Fruit fly (Drosophila melanogaster) whole organism, embryonic: ENCODE results near the gene Ubc4.
A peak's percentile ranks its signal among the peaks of the same experiment; 100 is the strongest.

Experiments
- BEAF-32 ChIP-seq: fragments of 200-800 bp; sonication (Bioruptor generic); optimal IDR thresholded peaks from 3 replicates; lab custom pipeline; 2017; ENCODE audit warnings: missing biosample characterization, missing genetic modification characterization, mild to moderate bottlenecking, moderate library complexity, missing genetic modification reagents
- CG12769 ChIP-seq: fragments of 200-800 bp; sonication (Bioruptor generic); optimal IDR thresholded peaks from 2 replicates; lab custom pipeline; 2019; ENCODE audit warnings: missing biosample characterization, mild to moderate bottlenecking, missing genetic modification characterization, moderate library complexity
- CG15514 ChIP-seq: fragments of 200-800 bp; sonication (Bioruptor generic); optimal IDR thresholded peaks from 3 replicates; lab custom pipeline; 2017; ENCODE audit warnings: missing biosample characterization, missing genetic modification characterization, mild to moderate bottlenecking, moderate library complexity, missing genetic modification reagents
- CG17568 ChIP-seq: fragments of 200-800 bp; sonication (Bioruptor generic); optimal IDR thresholded peaks from 2 replicates; lab custom pipeline; 2018; ENCODE audit warnings: missing biosample characterization, mild to moderate bottlenecking, missing genetic modification characterization, moderate library complexity
- CG2199 ChIP-seq: fragments of 200-800 bp; sonication (Bioruptor generic); IDR thresholded peaks from 3 replicates; pipeline ENCODE4 v1.3.6; 2022; ENCODE audit warnings: missing biosample characterization, missing genetic modification characterization
- CG2678 ChIP-seq: fragments of 200-800 bp; sonication (Bioruptor generic); optimal IDR thresholded peaks from 3 replicates; lab custom pipeline; 2019; ENCODE audit warnings: missing biosample characterization, mild to moderate bottlenecking, missing genetic modification characterization, moderate library complexity
- CG34224 ChIP-seq: fragments of 200-800 bp; sonication (Bioruptor generic); IDR thresholded peaks from 3 replicates; pipeline ENCODE4 v1.3.6; 2022; ENCODE audit warnings: missing biosample characterization, missing genetic modification characterization; ENCODE audit not compliant: partially characterized antibody
- CG3995 ChIP-seq: fragments of 200-800 bp; sonication (Bioruptor generic); optimal IDR thresholded peaks from 3 replicates; lab custom pipeline; 2016; ENCODE audit warnings: missing biosample characterization, missing genetic modification characterization
- CG4854 ChIP-seq: fragments of 200-800 bp; sonication (Bioruptor generic); optimal IDR thresholded peaks from 2 replicates; lab custom pipeline; 2016; ENCODE audit warnings: missing biosample characterization, missing genetic modification characterization, inconsistent platforms
- CG5180 ChIP-seq: fragments of 200-800 bp; sonication (Bioruptor generic); optimal IDR thresholded peaks from 3 replicates; lab custom pipeline; 2017; ENCODE audit warnings: missing biosample characterization, missing genetic modification characterization, mild to moderate bottlenecking, moderate library complexity, missing genetic modification reagents
- CG7357 ChIP-seq: fragments of 200-800 bp; sonication (Bioruptor generic); IDR thresholded peaks from 3 replicates; pipeline ENCODE4 v1.3.6; 2022; ENCODE audit warnings: missing biosample characterization, missing genetic modification characterization
- CG9932 ChIP-seq: fragments of 200-800 bp; sonication (Bioruptor generic); IDR thresholded peaks from 2 replicates; pipeline ENCODE4 v1.3.6; 2022; ENCODE audit warnings: missing biosample characterization, missing genetic modification characterization
- CkIIα-i1 ChIP-seq: fragments of 200-800 bp; sonication (Bioruptor generic); IDR thresholded peaks from 2 replicates; pipeline ENCODE4 v1.3.6; 2022; ENCODE audit warnings: missing biosample characterization, missing genetic modification characterization
- D ChIP-seq, 2 experiments: fragments of 200-800 bp in 1 of 2; fragments of >200 bp in 1 of 2; sonication (Bioruptor generic) in 1 of 2; optimal IDR thresholded peaks; 2 replicates in 1 of 2; 3 replicates in 1 of 2; lab custom pipeline; 2017; ENCODE audit warnings: mild to moderate bottlenecking in 1 of 2, missing biosample characterization in 1 of 2, missing genetic modification characterization in 1 of 2, missing genetic modification reagents in 1 of 2
- D19A ChIP-seq: fragments of 200-800 bp; optimal IDR thresholded peaks from 3 replicates; lab custom pipeline; 2019; ENCODE audit warnings: missing biosample characterization, mild to moderate bottlenecking, missing genetic modification characterization, moderate library complexity
- Drgx ChIP-seq: fragments of 200-800 bp; sonication (Bioruptor generic); IDR thresholded peaks from 2 replicates; pipeline ENCODE4 v1.3.6; 2022; ENCODE audit warnings: missing biosample characterization, missing genetic modification characterization
- Hand ChIP-seq: fragments of 200-800 bp; sonication (Bioruptor generic); optimal IDR thresholded peaks from 2 replicates; lab custom pipeline; 2017; ENCODE audit warnings: mild to moderate bottlenecking, missing biosample characterization, missing genetic modification reagents, missing genetic modification characterization
- Kr ChIP-seq: fragments of 200-800 bp; sonication (Bioruptor generic); optimal IDR thresholded peaks from 2 replicates; lab custom pipeline; 2017; ENCODE audit warnings: missing biosample characterization, mild to moderate bottlenecking, missing genetic modification characterization
- MESR4 ChIP-seq: fragments of 200-800 bp; sonication (Bioruptor generic); optimal IDR thresholded peaks from 2 replicates; lab custom pipeline; 2018; ENCODE audit warnings: missing biosample characterization, mild to moderate bottlenecking, missing genetic modification characterization, moderate library complexity
- MTF-1 ChIP-seq: fragments of 200-800 bp; sonication (Bioruptor generic); optimal IDR thresholded peaks from 2 replicates; lab custom pipeline; 2018; ENCODE audit warnings: missing biosample characterization, mild to moderate bottlenecking, missing genetic modification characterization, borderline replicate concordance
- Nf-YA ChIP-seq: fragments of 200-800 bp; sonication (Bioruptor generic); IDR thresholded peaks from 2 replicates; pipeline ENCODE4 v1.3.6; 2022; ENCODE audit warnings: missing biosample characterization, missing genetic modification characterization
- Sry-β ChIP-seq: fragments of 200-800 bp; sonication (Bioruptor generic); optimal IDR thresholded peaks from 2 replicates; lab custom pipeline; 2018; ENCODE audit warnings: missing biosample characterization, mild to moderate bottlenecking, missing genetic modification characterization, moderate library complexity
- Usf ChIP-seq: fragments of 200-800 bp; sonication (Bioruptor generic); optimal IDR thresholded peaks from 2 replicates; lab custom pipeline; 2017; ENCODE audit warnings: missing genotype, missing biosample characterization, missing genetic modification characterization
- Xrp1 ChIP-seq: fragments of 200-800 bp; sonication (Bioruptor generic); IDR thresholded peaks from 2 replicates; pipeline ENCODE4 v1.3.6; 2022; ENCODE audit warnings: missing biosample characterization, missing genetic modification characterization
- amos ChIP-seq: fragments of 200-800 bp; sonication (Bioruptor generic); IDR thresholded peaks from 2 replicates; pipeline ENCODE4 v1.3.6; 2022; ENCODE audit warnings: missing biosample characterization, missing genetic modification characterization; ENCODE audit not compliant: partially characterized antibody
- aop ChIP-seq: fragments of 200-800 bp; sonication (Bioruptor generic); IDR thresholded peaks from 2 replicates; pipeline ENCODE4 v1.3.6; 2022; ENCODE audit warnings: missing biosample characterization, missing genetic modification characterization
- ash1 ChIP-seq: fragments of 200-800 bp; sonication (Bioruptor generic); optimal IDR thresholded peaks from 2 replicates; lab custom pipeline; 2018; ENCODE audit warnings: missing biosample characterization, mild to moderate bottlenecking, missing genetic modification characterization
- bbx ChIP-seq: fragments of 200-800 bp; sonication (Bioruptor generic); IDR thresholded peaks from 2 replicates; pipeline ENCODE4 v1.3.6; 2022; ENCODE audit warnings: missing biosample characterization, missing genetic modification characterization; ENCODE audit not compliant: partially characterized antibody
- bigmax ChIP-seq: fragments of 200-800 bp; sonication (Bioruptor generic); optimal IDR thresholded peaks from 2 replicates; lab custom pipeline; 2018; ENCODE audit warnings: missing biosample characterization, mild to moderate bottlenecking, missing genetic modification characterization
- corto ChIP-seq: fragments of 200-800 bp; sonication (Bioruptor generic); optimal IDR thresholded peaks from 2 replicates; lab custom pipeline; 2016; ENCODE audit warnings: missing biosample characterization, mild to moderate bottlenecking, missing genetic modification characterization, moderate library complexity
- croc ChIP-seq: fragments of 200-800 bp; sonication (Bioruptor generic); conservative IDR thresholded peaks from 3 replicates; pipeline ENCODE4 v1.3.6; 2022; ENCODE audit warnings: missing biosample characterization, missing genetic modification characterization
- ems ChIP-seq: fragments of 200-800 bp; sonication (Bioruptor generic); optimal IDR thresholded peaks from 3 replicates; lab custom pipeline; 2016; ENCODE audit warnings: missing biosample characterization, missing genetic modification characterization
- eve ChIP-seq, 2 experiments: fragments of >200 bp; optimal IDR thresholded peaks; 2 replicates each; lab custom pipeline; 2017; ENCODE audit warnings: missing biosample characterization in 2 of 2, missing genetic modification characterization in 2 of 2
- ewg ChIP-seq: fragments of 200-800 bp; sonication (Bioruptor generic); optimal IDR thresholded peaks from 3 replicates; lab custom pipeline; 2017; ENCODE audit warnings: mild to moderate bottlenecking, missing biosample characterization, missing genetic modification reagents, missing genetic modification characterization
- gfzf ChIP-seq: fragments of 200-800 bp; sonication (Bioruptor generic); optimal IDR thresholded peaks from 2 replicates; lab custom pipeline; 2016; ENCODE audit warnings: missing biosample characterization, mild to moderate bottlenecking, missing genetic modification characterization, moderate library complexity
- gsb ChIP-seq: fragments of 200-800 bp; sonication (Bioruptor generic); IDR thresholded peaks from 2 replicates; pipeline ENCODE4 v1.3.6; 2022; ENCODE audit warnings: missing biosample characterization, missing genetic modification characterization
- hth ChIP-seq: fragments of >200 bp; optimal IDR thresholded peaks from 2 replicates; lab custom pipeline; 2017; ENCODE audit warnings: inconsistent platforms
- jigr1 ChIP-seq: fragments of 200-800 bp; sonication (Bioruptor generic); IDR thresholded peaks from 3 replicates; pipeline ENCODE4 v1.3.6; 2022; ENCODE audit warnings: missing biosample characterization, missing genetic modification characterization
- jing ChIP-seq: fragments of 200-800 bp; sonication (Bioruptor generic); optimal IDR thresholded peaks from 2 replicates; lab custom pipeline; 2018; ENCODE audit warnings: missing biosample characterization, mild to moderate bottlenecking, missing genetic modification characterization
- peb ChIP-seq: fragments of 200-800 bp; sonication (Bioruptor generic); IDR thresholded peaks from 2 replicates; pipeline ENCODE4 v1.3.6; 2022; ENCODE audit warnings: missing biosample characterization, missing genetic modification characterization
- pnt ChIP-seq: fragments of 200-800 bp; sonication (Bioruptor generic); optimal IDR thresholded peaks from 3 replicates; lab custom pipeline; 2016; ENCODE audit warnings: missing biosample characterization, missing genetic modification characterization
- prd ChIP-seq, 3 experiments: fragments of >200 bp in 2 of 3; fragments of 200-800 bp in 1 of 3; sonication (Bioruptor generic) in 1 of 3; optimal IDR thresholded peaks in 2 of 3; IDR thresholded peaks in 1 of 3; 2 replicates in 2 of 3; 3 replicates in 1 of 3; pipeline versions ENCODE4 v1.3.6 to Lab custom; 2017 to 2022; ENCODE audit warnings: missing biosample characterization in 1 of 3, missing genetic modification characterization in 1 of 3
- scrt ChIP-seq: fragments of 200-800 bp; sonication (Bioruptor generic); optimal IDR thresholded peaks from 2 replicates; lab custom pipeline; 2018; ENCODE audit warnings: missing biosample characterization, mild to moderate bottlenecking, missing genetic modification characterization, moderate library complexity
- seq ChIP-seq: fragments of 200-800 bp; sonication (Bioruptor generic); IDR thresholded peaks from 2 replicates; pipeline ENCODE4 v1.3.6; 2022; ENCODE audit warnings: missing biosample characterization, missing genetic modification characterization
- shn ChIP-seq: fragments of 200-800 bp; sonication (Bioruptor generic); optimal IDR thresholded peaks from 3 replicates; lab custom pipeline; 2016; ENCODE audit warnings: missing biosample characterization, missing genetic modification characterization
- sqz ChIP-seq: fragments of 200-800 bp; sonication (Bioruptor generic); optimal IDR thresholded peaks from 3 replicates; lab custom pipeline; 2018; ENCODE audit warnings: missing biosample characterization, mild to moderate bottlenecking, missing genetic modification characterization
- toy ChIP-seq: fragments of 200-800 bp; sonication (Bioruptor generic); IDR thresholded peaks from 2 replicates; pipeline ENCODE4 v1.3.6; 2022; ENCODE audit warnings: missing biosample characterization, missing genetic modification characterization
- vnd ChIP-seq: fragments of 200-800 bp; sonication (Bioruptor generic); IDR thresholded peaks from 3 replicates; pipeline ENCODE4 v1.3.6; 2022; ENCODE audit warnings: missing biosample characterization, missing genetic modification characterization; ENCODE audit not compliant: partially characterized antibody

Ubc4 gene

dm6 chr3L:9694169-9694866 is 3.8 kb upstream of the Ubc4 start (continued):
- TF ChIP-seq CG12769 (tag; lab: Kevin White, UChicago) (peak; percentile 73), Kr (GFP tag; lab: Kevin White, UChicago) (no peak), ewg (GFP tag; lab: Kevin White, UChicago) (peak; percentile 24), CG7357 (GFP tag; lab: Robert Waterston, UW) (no peak), corto (peak; percentile 29), Drgx (GFP tag; lab: Robert Waterston, UW) (peak; percentile 37; the same call in 1 of the 2 replicates), MESR4 (no peak), Sry-β (GFP tag; lab: Kevin White, UChicago) (no peak), Usf (GFP tag; lab: Kevin White, UChicago) (no peak), shn (GFP tag; lab: Kevin White, UChicago) (no peak), Hand (GFP tag; lab: Kevin White, UChicago) (no peak), jing (GFP tag; lab: Kevin White, UChicago) (no peak), toy (GFP tag; lab: Robert Waterston, UW) (no peak), CG2678 (tag; lab: Kevin White, UChicago) (peak; percentile 14), D (optimal IDR thresholded peaks at IDR 0.05; lab: Kevin White, UChicago) (no peak), D (GFP tag; optimal IDR thresholded peaks at IDR 0.05; lab: Kevin White, UChicago) (no peak), peb (no peak), Xrp1 (GFP tag; lab: Robert Waterston, UW) (no peak), ash1 (GFP tag; lab: Kevin White, UChicago) (no peak), bigmax (GFP tag; lab: Kevin White, UChicago) (peak; percentile 28), CG15514 (GFP tag; lab: Kevin White, UChicago) (peak; percentile 46), CG5180 (GFP tag; lab: Kevin White, UChicago) (no peak), vnd (no peak), CkIIα-i1 (GFP tag; lab: Robert Waterston, UW) (no peak), CG34224 (0 out of 3 replicates have a peak, but pooled peaks have one; percentile 40), amos (GFP tag; lab: Robert Waterston, UW) (no peak; the same call in 1 of the 2 replicates), hth (lab: Kevin White, UChicago) (no peak), sqz (GFP tag; lab: Kevin White, UChicago) (peak; percentile 49), CG4854 (GFP tag; lab: Kevin White, UChicago) (no peak), D19A (tag; lab: Kevin White, UChicago) (no peak), pnt (GFP tag; lab: Kevin White, UChicago) (no peak), gsb (GFP tag; lab: Robert Waterston, UW) (no peak), CG2199 (GFP tag; lab: Robert Waterston, UW) (no peak), CG9932 (GFP tag; lab: Robert Waterston, UW) (0 out of 2 replicates have a peak, but pooled peaks have one; percentile 11), ems (GFP tag; lab: Kevin White, UChicago) (no peak), MTF-1 (GFP tag; lab: Kevin White, UChicago) (no peak), CG17568 (GFP tag; lab: Kevin White, UChicago) (peak; percentile 31), scrt (GFP tag; lab: Kevin White, UChicago) (peak; percentile 6), gfzf (GFP tag; lab: Kevin White, UChicago) (no peak), croc (GFP tag; lab: Robert Waterston, UW) (no peak), prd (optimal IDR thresholded peaks at IDR 0.05; lab: Kevin White, UChicago) (no peak), prd (GFP tag; IDR thresholded peaks at IDR 0.05; lab: Robert Waterston, UW) (no peak), Nf-YA (no peak), eve (GFP tag; optimal IDR thresholded peaks at IDR 0.05; lab: Kevin White, UChicago) (no peak), seq (GFP tag; lab: Robert Waterston, UW) (peak; percentile 49; the same call in 1 of the 2 replicates), bbx (no peak), BEAF-32 (peak; percentile 12), jigr1 (no peak), aop (no peak), CG3995 (GFP tag; lab: Kevin White, UChicago) (peak; percentile 13)
